Fruit fly (Drosophila melanogaster) whole organism, embryonic: ENCODE results near the gene CG15408.

Source experiments
- B-H1 ChIP-seq: fragments of 200-800 bp; sonication (Bioruptor generic); IDR thresholded peaks from 3 replicates; pipeline ENCODE4 v1.3.6; 2022; ENCODE audit warnings: missing biosample characterization, missing genetic modification characterization
- Bteb2 ChIP-seq: fragments of 200-800 bp; sonication (Bioruptor generic); optimal IDR thresholded peaks from 2 replicates; lab custom pipeline; 2016; ENCODE audit warnings: missing biosample characterization, missing genetic modification characterization
- C15 ChIP-seq: fragments of 200-800 bp; sonication (Bioruptor generic); IDR thresholded peaks from 3 replicates; pipeline ENCODE4 v1.3.6; 2022; ENCODE audit warnings: missing biosample characterization, missing genetic modification characterization
- CG10431 ChIP-seq: fragments of 200-800 bp; sonication (Bioruptor generic); optimal IDR thresholded peaks from 3 replicates; lab custom pipeline; 2018; ENCODE audit warnings: missing biosample characterization, mild to moderate bottlenecking, missing genetic modification characterization
- CG10959 ChIP-seq: fragments of 200-800 bp; sonication (Bioruptor generic); IDR thresholded peaks from 2 replicates; pipeline ENCODE4 v1.3.6; 2022; ENCODE audit warnings: missing biosample characterization, missing genetic modification characterization
- CG11247 ChIP-seq: fragments of 200-800 bp; sonication (Bioruptor generic); IDR thresholded peaks from 2 replicates; pipeline ENCODE4 v1.3.6; 2022; ENCODE audit warnings: missing biosample characterization, missing genetic modification characterization
- CG11696 ChIP-seq: fragments of 200-800 bp; sonication (Bioruptor generic); IDR thresholded peaks from 2 replicates; pipeline ENCODE4 v1.3.6; 2022; ENCODE audit warnings: missing biosample characterization, missing genetic modification characterization
- CG12104 ChIP-seq: fragments of 200-800 bp; sonication (Bioruptor generic); optimal IDR thresholded peaks from 3 replicates; lab custom pipeline; 2016; ENCODE audit warnings: missing biosample characterization, missing genetic modification characterization
- CG12299 ChIP-seq: fragments of 200-800 bp; sonication (Bioruptor generic); optimal IDR thresholded peaks from 2 replicates; lab custom pipeline; 2018; ENCODE audit warnings: missing biosample characterization, mild to moderate bottlenecking, missing genetic modification characterization
- CG1233 ChIP-seq: fragments of 200-800 bp; sonication (Bioruptor generic); optimal IDR thresholded peaks from 4 replicates; lab custom pipeline; 2018; ENCODE audit warnings: missing biosample characterization, mild to moderate bottlenecking, missing genetic modification characterization
- CG12659 ChIP-seq: fragments of 200-800 bp; sonication (Bioruptor generic); optimal IDR thresholded peaks from 3 replicates; lab custom pipeline; 2017; ENCODE audit warnings: mild to moderate bottlenecking, missing biosample characterization, missing genetic modification reagents, missing genetic modification characterization
- CG14050 ChIP-seq: fragments of 200-800 bp; sonication (Bioruptor generic); IDR thresholded peaks from 3 replicates; pipeline ENCODE4 v1.3.6; 2022; ENCODE audit warnings: missing biosample characterization, missing genetic modification characterization
- CG16813 ChIP-seq: fragments of 200-800 bp; sonication (Bioruptor generic); IDR thresholded peaks from 3 replicates; pipeline ENCODE4 v1.3.6; 2022; ENCODE audit warnings: missing biosample characterization, missing genetic modification characterization; ENCODE audit not compliant: partially characterized antibody
- CG17186 ChIP-seq: fragments of 200-800 bp; sonication (Bioruptor generic); optimal IDR thresholded peaks from 3 replicates; lab custom pipeline; 2017; ENCODE audit warnings: missing biosample characterization, missing genetic modification reagents, missing genetic modification characterization
- CG17385 ChIP-seq: fragments of 200-800 bp; sonication (Bioruptor generic); optimal IDR thresholded peaks from 3 replicates; lab custom pipeline; 2018; ENCODE audit warnings: missing biosample characterization, mild to moderate bottlenecking, missing genetic modification characterization
- CG18764 ChIP-seq: fragments of 200-800 bp; sonication (Bioruptor generic); optimal IDR thresholded peaks from 3 replicates; lab custom pipeline; 2016; ENCODE audit warnings: missing biosample characterization, missing genetic modification characterization
- CG32772 ChIP-seq: fragments of 200-800 bp; sonication (Bioruptor generic); IDR thresholded peaks from 2 replicates; pipeline ENCODE4 v1.3.6; 2022; ENCODE audit warnings: missing biosample characterization, missing genetic modification characterization
- CG3281 ChIP-seq: fragments of 200-800 bp; sonication (Bioruptor generic); optimal IDR thresholded peaks from 3 replicates; lab custom pipeline; 2017; ENCODE audit warnings: missing biosample characterization, mild to moderate bottlenecking, missing genetic modification characterization
- CG3726 ChIP-seq: fragments of 200-800 bp; sonication (Bioruptor generic); IDR thresholded peaks from 3 replicates; pipeline ENCODE4, ENCODE4 v1.3.6; 2022; ENCODE audit warnings: missing biosample characterization, missing genetic modification characterization
- CG3838 ChIP-seq: fragments of 200-800 bp; sonication (Bioruptor generic); optimal IDR thresholded peaks from 3 replicates; lab custom pipeline; 2016; ENCODE audit warnings: missing biosample characterization, missing genetic modification characterization
- CG3847 ChIP-seq: fragments of 200-800 bp; sonication (Bioruptor generic); IDR thresholded peaks from 2 replicates; pipeline ENCODE4 v1.3.6; 2022; ENCODE audit warnings: missing biosample characterization, missing genetic modification characterization
- CG6689 ChIP-seq: fragments of 200-800 bp; sonication (Bioruptor generic); IDR thresholded peaks from 2 replicates; pipeline ENCODE4 v1.3.6; 2022; ENCODE audit warnings: missing biosample characterization, missing genetic modification characterization
- CG7556 ChIP-seq: fragments of 200-800 bp; sonication (Bioruptor generic); optimal IDR thresholded peaks from 2 replicates; lab custom pipeline; 2017; ENCODE audit warnings: missing biosample characterization, mild to moderate bottlenecking, missing genetic modification characterization
- CG7963 ChIP-seq: fragments of 200-800 bp; sonication (Bioruptor generic); IDR thresholded peaks from 3 replicates; pipeline ENCODE4 v1.3.6; 2022; ENCODE audit warnings: missing biosample characterization, missing genetic modification characterization; ENCODE audit not compliant: partially characterized antibody
- CG8281 ChIP-seq: fragments of 200-800 bp; sonication (Bioruptor generic); optimal IDR thresholded peaks from 2 replicates; lab custom pipeline; 2018; ENCODE audit warnings: missing biosample characterization, mild to moderate bottlenecking, missing genetic modification characterization, moderate library complexity
- CG8765 ChIP-seq: fragments of 200-800 bp; sonication (Bioruptor generic); IDR thresholded peaks from 2 replicates; pipeline ENCODE4 v1.3.6; 2022; ENCODE audit warnings: missing biosample characterization, missing genetic modification characterization
- CG9797 ChIP-seq: fragments of 200-800 bp; sonication (Bioruptor generic); optimal IDR thresholded peaks from 3 replicates; lab custom pipeline; 2018; ENCODE audit warnings: missing biosample characterization, mild to moderate bottlenecking, missing genetic modification characterization
- CkIIα-i1 ChIP-seq: fragments of 200-800 bp; sonication (Bioruptor generic); IDR thresholded peaks from 2 replicates; pipeline ENCODE4 v1.3.6; 2022; ENCODE audit warnings: missing biosample characterization, missing genetic modification characterization
- D19A ChIP-seq: fragments of 200-800 bp; optimal IDR thresholded peaks from 3 replicates; lab custom pipeline; 2019; ENCODE audit warnings: missing biosample characterization, mild to moderate bottlenecking, missing genetic modification characterization, moderate library complexity
- HmgD ChIP-seq: fragments of 200-800 bp; sonication (Bioruptor generic); optimal IDR thresholded peaks from 3 replicates; lab custom pipeline; 2016; ENCODE audit warnings: missing biosample characterization, missing genetic modification characterization
- Mad ChIP-seq: fragments of 200-800 bp; sonication (Bioruptor generic); optimal IDR thresholded peaks from 2 replicates; lab custom pipeline; 2016; ENCODE audit warnings: missing biosample characterization, missing genetic modification characterization
- Meics ChIP-seq: fragments of 200-800 bp; sonication (Bioruptor generic); optimal IDR thresholded peaks from 2 replicates; lab custom pipeline; 2017; ENCODE audit warnings: missing biosample characterization, mild to moderate bottlenecking, missing genetic modification characterization
- NC2α ChIP-seq: fragments of 200-800 bp; sonication (Bioruptor generic); optimal IDR thresholded peaks from 2 replicates; lab custom pipeline; 2016; ENCODE audit warnings: missing biosample characterization, missing genetic modification characterization
- NfI ChIP-seq: fragments of 200-800 bp; sonication (Bioruptor generic); optimal IDR thresholded peaks from 3 replicates; lab custom pipeline; 2018; ENCODE audit warnings: missing biosample characterization, mild to moderate bottlenecking, missing genetic modification characterization, moderate library complexity
- Pdp1 ChIP-seq, 2 experiments: fragments of 200-800 bp; sonication (Bioruptor generic); optimal IDR thresholded peaks; 3 replicates each; lab custom pipeline; 2016; ENCODE audit warnings: missing biosample characterization in 2 of 2, missing genetic modification characterization in 2 of 2, mild to moderate bottlenecking in 1 of 2, moderate library complexity in 1 of 2
- Spps ChIP-seq: fragments of 200-800 bp; sonication (Bioruptor generic); optimal IDR thresholded peaks from 2 replicates; lab custom pipeline; 2018; ENCODE audit warnings: missing biosample characterization, mild to moderate bottlenecking, missing genetic modification characterization
- chif ChIP-seq, 2 experiments: fragments of 200-800 bp; sonication (Bioruptor generic); optimal IDR thresholded peaks; 3 replicates each; lab custom pipeline; 2016; ENCODE audit warnings: missing biosample characterization in 2 of 2, missing genetic modification characterization in 2 of 2
- dati ChIP-seq: fragments of 200-800 bp; sonication (Bioruptor generic); IDR thresholded peaks from 2 replicates; pipeline ENCODE4 v1.3.6; 2022; ENCODE audit warnings: missing biosample characterization, missing genetic modification characterization
- exex ChIP-seq: fragments of 200-800 bp; sonication (Bioruptor generic); optimal IDR thresholded peaks from 4 replicates; lab custom pipeline; 2018; ENCODE audit warnings: missing biosample characterization, mild to moderate bottlenecking, missing genetic modification characterization, moderate library complexity
- grau ChIP-seq: fragments of 200-800 bp; optimal IDR thresholded peaks from 3 replicates; lab custom pipeline; 2019; ENCODE audit warnings: missing biosample characterization, mild to moderate bottlenecking, missing genetic modification characterization, moderate library complexity
- kni ChIP-seq: fragments of 200-800 bp; sonication (Bioruptor generic); optimal IDR thresholded peaks from 3 replicates; lab custom pipeline; 2017; ENCODE audit warnings: mild to moderate bottlenecking, missing biosample characterization, missing genetic modification reagents, missing genetic modification characterization
- nerfin-1 ChIP-seq: fragments of 200-800 bp; sonication (Bioruptor generic); optimal IDR thresholded peaks from 3 replicates; lab custom pipeline; 2019; ENCODE audit warnings: missing biosample characterization, mild to moderate bottlenecking, missing genetic modification characterization, moderate library complexity
- onecut ChIP-seq: fragments of 200-800 bp; sonication (Bioruptor generic); IDR thresholded peaks from 2 replicates; pipeline ENCODE4 v1.3.6; 2022; ENCODE audit warnings: missing biosample characterization, missing genetic modification characterization
- org-1 ChIP-seq: fragments of 200-800 bp; sonication (Bioruptor generic); optimal IDR thresholded peaks from 2 replicates; lab custom pipeline; 2017; ENCODE audit warnings: missing biosample characterization, missing genetic modification characterization
- repo ChIP-seq: fragments of 200-800 bp; sonication (Bioruptor generic); optimal IDR thresholded peaks from 2 replicates; lab custom pipeline; 2016; ENCODE audit warnings: missing biosample characterization, missing genetic modification characterization
- shn ChIP-seq: fragments of 200-800 bp; sonication (Bioruptor generic); optimal IDR thresholded peaks from 3 replicates; lab custom pipeline; 2016; ENCODE audit warnings: missing biosample characterization, missing genetic modification characterization
- stc ChIP-seq: fragments of 200-800 bp; sonication (Bioruptor generic); IDR thresholded peaks from 2 replicates; pipeline ENCODE4 v1.3.6; 2022; ENCODE audit warnings: missing biosample characterization, missing genetic modification characterization
- trem ChIP-seq: fragments of 200-800 bp; optimal IDR thresholded peaks from 3 replicates; lab custom pipeline; 2019; ENCODE audit warnings: missing biosample characterization, mild to moderate bottlenecking, missing genetic modification characterization, moderate library complexity
- ttk ChIP-seq: fragments of 200-800 bp; sonication (Bioruptor generic); IDR thresholded peaks from 2 replicates; pipeline ENCODE4 v2.1.2; 2022; ENCODE audit warnings: missing biosample characterization, missing genetic modification characterization
- vfl ChIP-seq: fragments of 200-800 bp; sonication (Bioruptor generic); optimal IDR thresholded peaks from 2 replicates; lab custom pipeline; 2016; ENCODE audit warnings: missing biosample characterization, missing genetic modification characterization

The CG15408 gene

dm6 chr2L:3348146-3348747 is 15.6 kb downstream of the CG15408 start (continued):
- TF ChIP-seq CG10431 (GFP tag; lab: Kevin White, UChicago) (peak; percentile 9), CG10959 (GFP tag; lab: Robert Waterston, UW) (peak; percentile 72), Spps (tag; lab: Kevin White, UChicago) (peak; percentile 72), D19A (tag; lab: Kevin White, UChicago) (peak; percentile 73), Pdp1 (GFP tag; optimal IDR thresholded peaks at IDR 0.05; lab: Kevin White, UChicago) (peak; percentile 53 to 57), NfI (GFP tag; lab: Kevin White, UChicago) (peak; percentile 70), CG8765 (GFP tag; lab: Robert Waterston, UW) (no peak; the same call in 1 of the 2 replicates), Bteb2 (GFP tag; lab: Kevin White, UChicago) (no peak), org-1 (peak; percentile 73), Mad (GFP tag; lab: Kevin White, UChicago) (peak; percentile 58), CG6689 (peak; percentile 92), CG32772 (GFP tag; lab: Robert Waterston, UW) (peak; percentile 92), kni (GFP tag; lab: Kevin White, UChicago) (no peak), CG8281 (tag; lab: Kevin White, UChicago) (peak; percentile 41), trem (tag; lab: Kevin White, UChicago) (peak; percentile 71), dati (GFP tag; lab: Robert Waterston, UW) (peak; percentile 71), CG11696 (GFP tag; lab: Robert Waterston, UW) (peak; percentile 82), CG16813 (no peak), grau (tag; lab: Kevin White, UChicago) (peak; percentile 64), Meics (GFP tag; lab: Kevin White, UChicago) (peak; percentile 50), exex (no peak), onecut (GFP tag; lab: Robert Waterston, UW) (peak; percentile 80), CG7556 (peak; percentile 69), CG12104 (GFP tag; lab: Kevin White, UChicago) (no peak), CkIIα-i1 (no peak), shn (GFP tag; lab: Kevin White, UChicago) (peak; percentile 61), CG11247 (GFP tag; lab: Robert Waterston, UW) (peak; percentile 74), CG14050 (peak; percentile 76), HmgD (GFP tag; lab: Kevin White, UChicago) (no peak), CG18764 (GFP tag; lab: Kevin White, UChicago) (peak; percentile 53), CG17385 (GFP tag; lab: Kevin White, UChicago) (peak; percentile 80), B-H1 (GFP tag; lab: Robert Waterston, UW) (peak; percentile 90), CG3847 (GFP tag; lab: Robert Waterston, UW) (peak; percentile 33; the same call in 1 of the 2 replicates), CG9797 (GFP tag; lab: Kevin White, UChicago) (no peak), CG12299 (tag; lab: Kevin White, UChicago) (peak; percentile 14), nerfin-1 (peak; percentile 78), CG3838 (no peak), ttk (GFP tag; lab: Robert Waterston, UW) (peak; percentile 92), repo (GFP tag; lab: Kevin White, UChicago) (peak; percentile 57), C15 (GFP tag; lab: Robert Waterston, UW) (peak; percentile 57; the same call in 1 of the 3 replicates), stc (GFP tag; lab: Robert Waterston, UW) (peak; percentile 93), NC2α (no peak), CG1233 (GFP tag; lab: Kevin White, UChicago) (peak; percentile 75), CG17186 (peak; percentile 80), chif (GFP tag; optimal IDR thresholded peaks at IDR 0.05; lab: Kevin White, UChicago) (peak; percentile 71 to 75), CG7963 (GFP tag; lab: Robert Waterston, UW) (peak; percentile 63; the same call in 1 of the 3 replicates), vfl (no peak), CG3726 (GFP tag; lab: Robert Waterston, UW) (peak; percentile 91), CG12659 (GFP tag; lab: Kevin White, UChicago) (peak; percentile 43), CG3281 (GFP tag; lab: Kevin White, UChicago) (peak; percentile 20)
